Worm (Caenorhabditis elegans): ENCODE measurements around the gene C18H9.1.

DNA sequence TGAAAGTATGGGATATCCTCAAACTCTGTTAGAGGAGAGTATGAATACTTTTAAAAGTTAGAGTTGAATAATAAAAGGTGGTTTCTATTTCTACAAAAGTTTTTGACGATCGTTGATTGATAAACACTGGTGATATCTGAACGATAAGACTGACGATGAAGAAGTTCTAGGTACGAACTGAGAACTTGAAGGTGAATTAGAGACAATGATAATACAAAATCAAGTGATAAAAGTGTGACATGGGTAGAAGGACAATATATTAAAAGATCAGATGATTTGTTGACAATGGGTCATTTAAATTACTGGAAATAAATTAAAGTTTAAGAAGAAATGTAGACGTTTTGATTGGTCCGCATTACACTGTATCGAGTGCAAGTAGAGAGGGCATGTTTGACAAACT is 3.5 kb upstream of the C18H9.1 start, which contains the start of gene C18H9.5:
- TF ChIP-seq nhr-41 (GFP tag; IDR thresholded peaks at IDR 0.05) (no peak), ceh-20 (GFP tag; IDR thresholded peaks at IDR 0.05) (no peak), pqm-1 (tag; optimal IDR thresholded peaks at IDR 0.05) (no peak)

Measured in whole organism, L4 larva.